Worm (Caenorhabditis elegans): Measurements from ENCODE around the gene Y53F4B.14.

Y53F4B.14 gene

ce11 chrII:15010366-15011235 is 27.2 kb upstream of the Y53F4B.14 start, which contains the start of the genes Y53F4B.9 and Y53F4B.11:
TSS of gene Y53F4B.9 (minus strand) at chrII:15010416.
TSS of gene Y53F4B.11 (plus strand) at chrII:15010748.
- TF ChIP-seq snpc-4 (tag; optimal IDR thresholded peaks at IDR 0.05) (peak; percentile 88), elt-3 (tag; optimal IDR thresholded peaks at IDR 0.05) (no peak), lin-13 (GFP tag; optimal IDR thresholded peaks at IDR 0.05) (peak; percentile 84), C34F6.9 (tag; optimal IDR thresholded peaks at IDR 0.05) (peak; percentile 83), lsy-2 (tag; optimal IDR thresholded peaks at IDR 0.05) (peak; percentile 78 to 87), nhr-12 (tag; optimal IDR thresholded peaks at IDR 0.05) (no peak), Y55F3AM.14 (GFP tag; optimal IDR thresholded peaks at IDR 0.05) (no peak), aly-2 (tag; optimal IDR thresholded peaks at IDR 0.05) (no peak), unc-62 (GFP tag; optimal IDR thresholded peaks at IDR 0.05) (no peak), mbf-1 (tag; optimal IDR thresholded peaks at IDR 0.05) (no peak), sem-4 (tag; optimal IDR thresholded peaks at IDR 0.05) (no peak), crh-2 (tag; optimal IDR thresholded peaks at IDR 0.05) (peak; percentile 82), skn-1 (tag; optimal IDR thresholded peaks at IDR 0.05) (no peak), F13H6.1 (tag; optimal IDR thresholded peaks at IDR 0.05) (peak; percentile 62), mdl-1 (tag; optimal IDR thresholded peaks at IDR 0.05) (no peak), unc-39 (tag; optimal IDR thresholded peaks at IDR 0.05) (no peak), nhr-129 (tag; optimal IDR thresholded peaks at IDR 0.05) (peak; percentile 83), peb-1 (tag; optimal IDR thresholded peaks at IDR 0.05) (no peak), ztf-4 (tag; optimal IDR thresholded peaks at IDR 0.05) (no peak), nhr-6 (tag; optimal IDR thresholded peaks at IDR 0.05) (no peak), zag-1 (tag; optimal IDR thresholded peaks at IDR 0.05) (peak; percentile 7), nhr-11 (tag; optimal IDR thresholded peaks at IDR 0.05) (no peak), egl-27 (tag; optimal IDR thresholded peaks at IDR 0.05) (no peak), nhr-77 (tag; optimal IDR thresholded peaks at IDR 0.05) (peak; percentile 40), nhr-25 (tag; optimal IDR thresholded peaks at IDR 0.05) (peak; percentile 76), lin-39 (tag; optimal IDR thresholded peaks at IDR 0.05) (no peak), alr-1 (tag; optimal IDR thresholded peaks at IDR 0.05) (no peak), ceh-16 (tag; optimal IDR thresholded peaks at IDR 0.05) (no peak), gmeb-1 (tag; optimal IDR thresholded peaks at IDR 0.05) (peak; percentile 100), ztf-11 (tag; optimal IDR thresholded peaks at IDR 0.05) (no peak), sma-3 (GFP tag; optimal IDR thresholded peaks at IDR 0.05) (peak; percentile 68), nhr-237 (tag; optimal IDR thresholded peaks at IDR 0.05) (no peak), ztf-1 (GFP tag; conservative IDR thresholded peaks at IDR 0.05) (no peak), mab-5 (tag; optimal IDR thresholded peaks at IDR 0.05) (peak; percentile 67), ceh-82 (tag; optimal IDR thresholded peaks at IDR 0.05) (peak; percentile 13), dmd-4 (tag; optimal IDR thresholded peaks at IDR 0.05) (no peak), lin-11 (tag; optimal IDR thresholded peaks at IDR 0.05) (peak; percentile 30), blmp-1 (tag; optimal IDR thresholded peaks at IDR 0.05; ENCODE audit: insufficient read depth) (peak; percentile 48), elt-1 (tag; optimal IDR thresholded peaks at IDR 0.05) (no peak), sma-9 (GFP tag; optimal IDR thresholded peaks at IDR 0.05) (peak; percentile 50), sma-9 (tag; optimal IDR thresholded peaks at IDR 0.05) (no peak), R02D3.7 (tag; optimal IDR thresholded peaks at IDR 0.05) (no peak), ZK546.5 (tag; optimal IDR thresholded peaks at IDR 0.05) (peak; percentile 17), nhr-10 (tag; optimal IDR thresholded peaks at IDR 0.05) (no peak), ama-1 (optimal IDR thresholded peaks at IDR 0.05) (no peak), fos-1 (tag; optimal IDR thresholded peaks at IDR 0.05) (peak; percentile 57), nhr-21 (tag; optimal IDR thresholded peaks at IDR 0.05) (peak; percentile 58), nhr-23 (tag; optimal IDR thresholded peaks at IDR 0.05) (no peak), unc-55 (GFP tag; optimal IDR thresholded peaks at IDR 0.05) (peak; percentile 95)

Data from whole organism, L2 larva.